Fruit fly (Drosophila melanogaster) whole organism, prepupa: ENCODE measurements around the gene tna.

ENCODE experiments used
- Blimp-1 ChIP-seq: fragments of 200-800 bp; sonication (Bioruptor generic); optimal IDR thresholded peaks from 3 replicates; lab custom pipeline; 2017; ENCODE audit warnings: missing biosample characterization, missing genetic modification characterization, mild to moderate bottlenecking, moderate library complexity, missing genetic modification reagents
- CG10631 ChIP-seq: fragments of 200-800 bp; sonication (Bioruptor generic); optimal IDR thresholded peaks from 2 replicates; lab custom pipeline; 2016; ENCODE audit warnings: missing biosample characterization, missing genetic modification characterization
- CG10669 ChIP-seq: fragments of 200-800 bp; sonication (Bioruptor generic); optimal IDR thresholded peaks from 3 replicates; lab custom pipeline; 2018; ENCODE audit warnings: missing biosample characterization, mild to moderate bottlenecking, missing genetic modification characterization, moderate library complexity
- CG11294 ChIP-seq: fragments of 200-800 bp; sonication (Bioruptor generic); IDR thresholded peaks from 2 replicates; pipeline ENCODE4 v1.3.6; 2022; ENCODE audit warnings: missing biosample characterization, missing genetic modification characterization
- CG11762 ChIP-seq: fragments of 200-800 bp; sonication (Bioruptor generic); optimal IDR thresholded peaks from 3 replicates; lab custom pipeline; 2016; ENCODE audit warnings: missing biosample characterization, missing genetic modification characterization; ENCODE audit not compliant: insufficient read depth
- CG11902 ChIP-seq: fragments of 200-800 bp; sonication (Bioruptor generic); optimal IDR thresholded peaks from 3 replicates; lab custom pipeline; 2016; ENCODE audit warnings: missing biosample characterization, missing genetic modification characterization
- CG1621 ChIP-seq: fragments of 200-800 bp; sonication (Bioruptor generic); optimal IDR thresholded peaks from 3 replicates; lab custom pipeline; 2018; ENCODE audit warnings: missing biosample characterization, mild to moderate bottlenecking, missing genetic modification characterization
- CG3032 ChIP-seq: fragments of 200-800 bp; optimal IDR thresholded peaks from 2 replicates; lab custom pipeline; 2019; ENCODE audit warnings: missing biosample characterization, mild to moderate bottlenecking, missing genetic modification characterization, moderate library complexity
- CG31627 ChIP-seq: fragments of 200-800 bp; sonication (Bioruptor generic); optimal IDR thresholded peaks from 3 replicates; lab custom pipeline; 2016; ENCODE audit warnings: missing biosample characterization, missing genetic modification characterization
- CG32006 ChIP-seq: fragments of 200-800 bp; sonication (Bioruptor generic); optimal IDR thresholded peaks from 3 replicates; lab custom pipeline; 2017; ENCODE audit warnings: missing biosample characterization, mild to moderate bottlenecking, missing genetic modification characterization
- CG34406 ChIP-seq: fragments of 200-800 bp; sonication (Bioruptor generic); optimal IDR thresholded peaks from 3 replicates; lab custom pipeline; 2016; ENCODE audit warnings: missing biosample characterization, missing genetic modification characterization
- CG3919 ChIP-seq: fragments of 200-800 bp; sonication (Bioruptor generic); optimal IDR thresholded peaks from 3 replicates; lab custom pipeline; 2016; ENCODE audit warnings: missing biosample characterization, missing genetic modification characterization
- CG6163 ChIP-seq: fragments of 200-800 bp; sonication (Bioruptor generic); IDR thresholded peaks from 3 replicates; pipeline ENCODE4 v1.3.6; 2022; ENCODE audit warnings: missing biosample characterization, missing genetic modification characterization
- CG6276 ChIP-seq: fragments of 200-800 bp; sonication (Bioruptor generic); optimal IDR thresholded peaks from 2 replicates; lab custom pipeline; 2017; ENCODE audit warnings: missing biosample characterization, mild to moderate bottlenecking, missing genetic modification characterization
- CG6792 ChIP-seq: fragments of 200-800 bp; sonication (Bioruptor generic); optimal IDR thresholded peaks from 3 replicates; lab custom pipeline; 2016; ENCODE audit warnings: missing biosample characterization, missing genetic modification characterization
- CG6808 ChIP-seq: fragments of 200-800 bp; sonication (Bioruptor generic); optimal IDR thresholded peaks from 3 replicates; lab custom pipeline; 2017; ENCODE audit warnings: missing biosample characterization, missing genetic modification characterization, mild to moderate bottlenecking, moderate library complexity, missing genetic modification reagents
- CG7368 ChIP-seq: fragments of 200-800 bp; sonication (Bioruptor generic); optimal IDR thresholded peaks from 3 replicates; lab custom pipeline; 2016; ENCODE audit warnings: missing biosample characterization, missing genetic modification characterization
- CG8119 ChIP-seq: fragments of 200-800 bp; sonication (Bioruptor generic); IDR thresholded peaks from 3 replicates; pipeline ENCODE4 v1.3.6; 2022; ENCODE audit warnings: missing biosample characterization, missing genetic modification characterization
- CG8632 ChIP-seq: fragments of 200-800 bp; sonication (Bioruptor generic); optimal IDR thresholded peaks from 3 replicates; lab custom pipeline; 2016; ENCODE audit warnings: missing biosample characterization, missing genetic modification characterization
- Eip75B ChIP-seq: fragments of 200-800 bp; sonication (Bioruptor generic); optimal IDR thresholded peaks from 3 replicates; lab custom pipeline; 2016; ENCODE audit warnings: missing biosample characterization, missing genetic modification characterization
- Eip78C ChIP-seq: fragments of 200-800 bp; sonication (Bioruptor generic); peaks from one replicate; lab custom pipeline; 2016; ENCODE audit warnings: missing biosample characterization, missing genetic modification characterization
- Ets96B ChIP-seq: fragments of 200-800 bp; optimal IDR thresholded peaks from 2 replicates; lab custom pipeline; 2019; ENCODE audit warnings: missing biosample characterization, mild to moderate bottlenecking, missing genetic modification characterization, moderate library complexity
- Hr38 ChIP-seq: sonication (Bioruptor generic); optimal IDR thresholded peaks from 2 replicates; lab custom pipeline; 2016; ENCODE audit warnings: missing biosample characterization, missing genetic modification characterization
- Hr4 ChIP-seq: fragments of 200-800 bp; sonication (Bioruptor generic); optimal IDR thresholded peaks from 3 replicates; lab custom pipeline; 2016; ENCODE audit warnings: missing biosample characterization, missing genetic modification characterization
- Lpt ChIP-seq: fragments of 200-800 bp; sonication (Bioruptor generic); optimal IDR thresholded peaks from 3 replicates; lab custom pipeline; 2016; ENCODE audit warnings: missing biosample characterization, missing genetic modification characterization
- Met ChIP-seq: fragments of 200-800 bp; sonication (Bioruptor generic); optimal IDR thresholded peaks from 3 replicates; lab custom pipeline; 2016; ENCODE audit warnings: missing biosample characterization, missing genetic modification characterization
- OdsH ChIP-seq: fragments of 200-800 bp; sonication (Bioruptor generic); optimal IDR thresholded peaks from 3 replicates; lab custom pipeline; 2016; ENCODE audit warnings: missing biosample characterization, missing genetic modification characterization
- Smox ChIP-seq: fragments of 200-800 bp; sonication (Bioruptor generic); optimal IDR thresholded peaks from 3 replicates; lab custom pipeline; 2016; ENCODE audit warnings: missing biosample characterization, missing genetic modification characterization
- Sox102F ChIP-seq: fragments of 200-800 bp; sonication (Bioruptor generic); optimal IDR thresholded peaks from 2 replicates; lab custom pipeline; 2016; ENCODE audit warnings: missing biosample characterization, mild to moderate bottlenecking, missing genetic modification characterization
- Sox14 ChIP-seq: fragments of 200-800 bp; sonication (Bioruptor generic); optimal IDR thresholded peaks from 3 replicates; lab custom pipeline; 2016; ENCODE audit warnings: missing biosample characterization, missing genetic modification characterization
- Sox15 ChIP-seq: fragments of 200-800 bp; sonication (Bioruptor generic); optimal IDR thresholded peaks from 3 replicates; lab custom pipeline; 2016; ENCODE audit warnings: missing biosample characterization, missing genetic modification characterization
- acj6 ChIP-seq: fragments of 200-800 bp; sonication (Bioruptor generic); optimal IDR thresholded peaks from 3 replicates; lab custom pipeline; 2016; ENCODE audit warnings: missing biosample characterization, missing genetic modification characterization
- dac ChIP-seq: fragments of 200-800 bp; sonication (Bioruptor generic); optimal IDR thresholded peaks from 2 replicates; lab custom pipeline; 2017; ENCODE audit warnings: missing biosample characterization, mild to moderate bottlenecking, missing genetic modification characterization
- dsx ChIP-seq: fragments of 200-800 bp; optimal IDR thresholded peaks from 3 replicates; lab custom pipeline; 2019; ENCODE audit warnings: missing biosample characterization, mild to moderate bottlenecking, missing genetic modification characterization, moderate library complexity; ENCODE audit not compliant: poor library complexity, severe bottlenecking
- eg ChIP-seq: fragments of 200-800 bp; sonication (Bioruptor generic); IDR thresholded peaks from 3 replicates; pipeline ENCODE4 v1.3.6; 2022; ENCODE audit warnings: missing biosample characterization, missing genetic modification characterization
- esn ChIP-seq: fragments of 200-800 bp; sonication (Bioruptor generic); optimal IDR thresholded peaks from 2 replicates; lab custom pipeline; 2016; ENCODE audit warnings: missing biosample characterization, mild to moderate bottlenecking, missing genetic modification characterization, moderate library complexity
- fd59A ChIP-seq: fragments of 200-800 bp; sonication (Bioruptor generic); optimal IDR thresholded peaks from 2 replicates; lab custom pipeline; 2017; ENCODE audit warnings: missing biosample characterization, mild to moderate bottlenecking, missing genetic modification characterization, missing genetic modification reagents
- fd85E ChIP-seq: fragments of 200-800 bp; sonication (Bioruptor generic); optimal IDR thresholded peaks from 3 replicates; lab custom pipeline; 2016; ENCODE audit warnings: missing biosample characterization, missing genetic modification characterization
- fkh ChIP-seq: fragments of 200-800 bp; sonication (Bioruptor generic); optimal IDR thresholded peaks from 3 replicates; lab custom pipeline; 2017; ENCODE audit warnings: missing biosample characterization, mild to moderate bottlenecking, missing genetic modification characterization, moderate library complexity
- lz ChIP-seq: fragments of 200-800 bp; sonication (Bioruptor generic); optimal IDR thresholded peaks from 3 replicates; lab custom pipeline; 2016; ENCODE audit warnings: missing biosample characterization, missing genetic modification characterization
- net ChIP-seq: fragments of 200-800 bp; sonication (Bioruptor generic); optimal IDR thresholded peaks from 3 replicates; lab custom pipeline; 2016; ENCODE audit warnings: missing biosample characterization, missing genetic modification characterization
- pdm3 ChIP-seq: fragments of 200-800 bp; sonication (Bioruptor generic); optimal IDR thresholded peaks from 3 replicates; lab custom pipeline; 2016; ENCODE audit warnings: missing biosample characterization, missing genetic modification characterization
- salr ChIP-seq, 2 experiments: fragments of 200-800 bp; sonication (Bioruptor generic); optimal IDR thresholded peaks; 3 replicates each; lab custom pipeline; 2016 to 2018; ENCODE audit warnings: missing biosample characterization in 2 of 2, missing genetic modification characterization in 2 of 2, mild to moderate bottlenecking in 1 of 2
- spab ChIP-seq: fragments of 200-800 bp; sonication (Bioruptor generic); optimal IDR thresholded peaks from 2 replicates; lab custom pipeline; 2017; ENCODE audit warnings: missing biosample characterization, mild to moderate bottlenecking, missing genetic modification characterization, missing genetic modification reagents
- ss ChIP-seq, 2 experiments: fragments of 200-800 bp; sonication (Bioruptor generic); optimal IDR thresholded peaks; 2 replicates in 1 of 2; 3 replicates in 1 of 2; lab custom pipeline; 2017 to 2018; ENCODE audit warnings: mild to moderate bottlenecking in 2 of 2, missing biosample characterization in 2 of 2, missing genetic modification characterization in 2 of 2, moderate library complexity in 1 of 2
- svp ChIP-seq: fragments of 200-800 bp; sonication (Bioruptor generic); peaks from one replicate; lab custom pipeline; 2016; ENCODE audit warnings: missing biosample characterization, missing genetic modification characterization
- topi ChIP-seq: fragments of 200-800 bp; sonication (Bioruptor generic); optimal IDR thresholded peaks from 3 replicates; lab custom pipeline; 2016; ENCODE audit warnings: missing biosample characterization, missing genetic modification characterization
- vri ChIP-seq: fragments of 200-800 bp; sonication (Bioruptor generic); optimal IDR thresholded peaks from 3 replicates; lab custom pipeline; 2016; ENCODE audit warnings: missing biosample characterization, mild to moderate bottlenecking, missing genetic modification characterization

tna gene

DNA sequence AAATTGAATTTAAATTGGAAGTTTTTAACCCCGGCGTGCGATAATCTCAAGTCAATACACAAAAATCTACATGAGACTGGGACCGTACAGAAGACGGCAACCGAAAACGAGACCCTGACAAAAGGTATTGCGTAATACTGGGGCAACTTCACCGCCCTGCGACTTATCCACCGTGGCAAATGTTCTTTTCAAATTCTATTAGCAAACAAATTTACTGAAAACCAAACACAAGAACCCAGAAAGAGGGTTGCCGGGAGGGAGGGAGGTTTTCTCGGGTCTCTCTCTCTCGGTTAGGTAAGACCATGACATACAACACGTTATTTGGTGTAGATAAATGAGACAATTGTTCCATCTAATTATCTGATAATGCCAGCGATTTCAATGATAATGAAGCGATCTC, 10.4 kb downstream of the tna start:
- no peak for TF ChIP-seq CG6276 (GFP tag; lab: Kevin White, UChicago)
- peak; percentile 82 for TF ChIP-seq fkh (GFP tag; lab: Kevin White, UChicago)

DNA sequence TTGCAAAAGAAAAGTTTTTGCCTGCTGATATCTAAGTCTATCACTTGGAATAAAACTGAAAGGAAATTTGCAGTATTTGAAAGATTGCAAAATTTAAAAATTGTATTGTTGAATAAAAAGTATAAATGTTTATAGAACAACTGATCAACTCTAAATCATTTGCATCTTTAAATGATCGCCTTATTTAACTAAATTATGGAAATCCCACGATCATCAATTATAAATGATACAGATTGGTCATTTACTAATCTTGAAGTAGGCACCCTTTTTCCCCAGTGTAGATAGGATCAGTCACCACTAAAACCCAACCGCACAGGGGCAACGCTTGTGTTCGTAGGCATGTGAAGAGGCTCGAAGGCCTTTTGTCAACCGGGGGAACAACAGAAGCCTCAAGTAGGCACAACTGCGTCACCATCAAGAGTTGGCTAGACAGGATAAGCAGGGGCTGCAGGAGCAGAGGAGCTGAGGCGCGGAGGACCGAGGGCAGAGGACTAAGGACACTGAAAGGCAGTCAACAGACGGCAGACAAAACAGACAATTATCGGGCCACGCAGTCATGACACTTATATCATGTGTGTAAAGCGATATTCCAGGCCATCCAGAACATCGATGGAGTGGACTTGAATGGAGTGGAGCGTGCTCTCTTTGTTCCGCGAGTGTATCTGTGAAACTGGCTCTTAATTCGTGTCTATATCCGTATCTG, 12.6 kb downstream of the tna start:
- TF ChIP-seq CG11902 (GFP tag; lab: Kevin White, UChicago) (no peak), Lpt (GFP tag; lab: Kevin White, UChicago) (no peak), fd59A (GFP tag; lab: Kevin White, UChicago) (peak; percentile 52), CG10669 (GFP tag; lab: Kevin White, UChicago) (peak; percentile 69), Blimp-1 (GFP tag; lab: Kevin White, UChicago) (no peak), Smox (GFP tag; lab: Kevin White, UChicago) (peak; percentile 12), acj6 (peak; percentile 20), CG3919 (peak; percentile 44), CG34406 (peak; percentile 37), esn (GFP tag; lab: Kevin White, UChicago) (peak; percentile 11), CG7368 (GFP tag; lab: Kevin White, UChicago) (peak; percentile 11), vri (GFP tag; lab: Kevin White, UChicago) (no peak), ss (GFP tag; optimal IDR thresholded peaks at IDR 0.05; lab: Kevin White, UChicago) (peak; percentile 47 to 57), Ets96B (tag; lab: Kevin White, UChicago) (peak; percentile 45), OdsH (GFP tag; lab: Kevin White, UChicago) (peak; percentile 41), CG6792 (GFP tag; lab: Kevin White, UChicago) (no peak), Eip75B (no peak), CG11294 (GFP tag; lab: Robert Waterston, UW) (no peak), CG1621 (tag; lab: Kevin White, UChicago) (peak; percentile 29), CG11762 (GFP tag; lab: Kevin White, UChicago) (no peak), Sox102F (GFP tag; lab: Kevin White, UChicago) (no peak), CG6808 (peak; percentile 77), CG31627 (peak; percentile 12), fkh (GFP tag; lab: Kevin White, UChicago) (no peak), dsx (GFP tag; lab: Kevin White, UChicago) (peak; percentile 46), CG32006 (GFP tag; lab: Kevin White, UChicago) (peak; percentile 23), CG8119 (GFP tag; lab: Robert Waterston, UW) (no peak), pdm3 (peak; percentile 31), Sox15 (GFP tag; lab: Kevin White, UChicago) (no peak), Eip78C (peak; percentile 81), CG3032 (tag; lab: Kevin White, UChicago) (peak; percentile 61), eg (GFP tag; lab: Robert Waterston, UW) (no peak), dac (GFP tag; lab: Kevin White, UChicago) (no peak), salr (GFP tag; optimal IDR thresholded peaks at IDR 0.05; lab: Kevin White, UChicago) (peak in 1 of 2 experiments; percentile 6), svp (GFP tag; lab: Kevin White, UChicago) (peak; percentile 23), fd85E (GFP tag; lab: Kevin White, UChicago) (no peak), CG6163 (GFP tag; lab: Robert Waterston, UW) (0 out of 3 replicates have a peak, but pooled peaks have one; percentile 38), Sox14 (peak; percentile 31), CG6276 (GFP tag; lab: Kevin White, UChicago) (no peak), CG8632 (GFP tag; lab: Kevin White, UChicago) (peak; percentile 37), net (no peak), Hr4 (GFP tag; lab: Kevin White, UChicago) (no peak), spab (GFP tag; lab: Kevin White, UChicago) (peak; percentile 54), Hr38 (no peak), CG10631 (GFP tag; lab: Kevin White, UChicago) (peak; percentile 35), topi (GFP tag; lab: Kevin White, UChicago) (peak; percentile 18), Met (GFP tag; lab: Kevin White, UChicago) (no peak), lz (GFP tag; lab: Kevin White, UChicago) (no peak)
